Worm (Caenorhabditis elegans) whole organism, L4 larva: Measurements from ENCODE around the gene B0244.17.

ENCODE experiments used
- F26F4.8 ChIP-seq: fragments of 200-800 bp; sonication (Bioruptor generic); conservative IDR thresholded peaks from 2 replicates; pipeline ENCODE4 v1.3.6; 2022; ENCODE audit warnings: missing genetic modification characterization, missing compliant biosample characterization
- R02D3.7 ChIP-seq: fragments of 150-350 bp; sonication (generic microtip); optimal IDR thresholded peaks from 3 replicates; lab custom pipeline; 2014; ENCODE audit warnings: missing biosample characterization, missing genetic modification characterization
- T20F7.1 ChIP-seq: fragments of 200-800 bp; sonication (Bioruptor generic); optimal IDR thresholded peaks from 2 replicates; lab custom pipeline; 2018; ENCODE audit warnings: mild to moderate bottlenecking, missing genetic modification characterization, missing compliant biosample characterization
- T26A8.4 ChIP-seq: fragments of 200-800 bp; sonication (Bioruptor generic); IDR thresholded peaks from 2 replicates; pipeline ENCODE4 v1.3.6; 2022; ENCODE audit warnings: missing genetic modification characterization, missing compliant biosample characterization
- ZK337.2 ChIP-seq: fragments of 200-800 bp; sonication (Bioruptor generic); IDR thresholded peaks from 2 replicates; pipeline ENCODE4 v1.3.6; 2022; ENCODE audit warnings: missing genetic modification reagents, missing genetic modification characterization, missing compliant biosample characterization
- ZK546.5 ChIP-seq, 2 experiments: sonication (generic microtip); optimal IDR thresholded peaks; 2 replicates each; lab custom pipeline; 2017; ENCODE audit warnings: missing biosample characterization in 2 of 2, missing genetic modification characterization in 2 of 2
- aha-1 ChIP-seq: fragments of 150-350 bp; peaks from one replicate; lab custom pipeline; 2014; ENCODE audit warnings: missing biosample characterization, missing genetic modification characterization
- arid-1 ChIP-seq: fragments of 200-800 bp; sonication (Bioruptor generic); conservative IDR thresholded peaks from 2 replicates; pipeline ENCODE4 v1.3.6; 2022; ENCODE audit warnings: missing genetic modification reagents, missing genetic modification characterization, missing compliant biosample characterization
- attf-4 ChIP-seq: sonication (generic microtip); optimal IDR thresholded peaks from 3 replicates; lab custom pipeline; 2017; ENCODE audit warnings: missing biosample characterization, missing genetic modification characterization
- ceh-20 ChIP-seq: fragments of 200-800 bp; sonication (Bioruptor generic); IDR thresholded peaks from 2 replicates; pipeline ENCODE4 v1.3.6; 2022; ENCODE audit warnings: missing genetic modification reagents, missing genetic modification characterization, missing compliant biosample characterization
- ceh-28 ChIP-seq: fragments of 150-350 bp; optimal IDR thresholded peaks from 2 replicates; lab custom pipeline; 2014; ENCODE audit warnings: missing biosample characterization, missing genetic modification reagents, missing genetic modification characterization
- ceh-44 ChIP-seq: fragments of 200-800 bp; sonication (Bioruptor generic); IDR thresholded peaks from 2 replicates; pipeline ENCODE4 v1.3.6; 2022; ENCODE audit warnings: missing genetic modification reagents, missing genetic modification characterization, missing compliant biosample characterization
- ces-1 ChIP-seq: fragments of 150-350 bp; sonication (generic microtip); optimal IDR thresholded peaks from 4 replicates; lab custom pipeline; 2014; ENCODE audit warnings: missing biosample characterization, missing genetic modification reagents, missing genetic modification characterization
- cey-2 ChIP-seq: sonication (generic microtip); optimal IDR thresholded peaks from 3 replicates; lab custom pipeline; 2017; ENCODE audit warnings: missing genetic modification characterization, mild to moderate bottlenecking, missing compliant biosample characterization, antibody characterized with exemption, borderline replicate concordance; ENCODE audit not compliant: insufficient read depth
- daf-12 ChIP-seq: fragments of 150-350 bp; optimal IDR thresholded peaks from 2 replicates; lab custom pipeline; 2014; ENCODE audit warnings: missing biosample characterization, missing genetic modification reagents, missing genetic modification characterization
- daf-16 ChIP-seq, 3 experiments: sonication (generic microtip); optimal IDR thresholded peaks; 2 replicates each; lab custom pipeline; 2016 to 2017; ENCODE audit warnings: missing genetic modification characterization in 3 of 3, missing genetic modification reagents in 3 of 3, mild to moderate bottlenecking in 2 of 3, missing compliant biosample characterization in 2 of 3, missing biosample characterization in 1 of 3, moderate library complexity in 1 of 3
- dmd-8 ChIP-seq: fragments of 200-800 bp; sonication (Bioruptor generic); IDR thresholded peaks from 2 replicates; pipeline ENCODE4 v1.3.6; 2022; ENCODE audit warnings: missing genetic modification characterization, missing compliant biosample characterization
- dmd-9 ChIP-seq: fragments of 200-800 bp; sonication (Bioruptor generic); IDR thresholded peaks from 2 replicates; pipeline ENCODE4 v1.3.6; 2022; ENCODE audit warnings: missing genetic modification reagents, missing genetic modification characterization, missing compliant biosample characterization
- egl-27 ChIP-seq: sonication (generic microtip); optimal IDR thresholded peaks from 3 replicates; lab custom pipeline; 2017; ENCODE audit warnings: missing biosample characterization, missing genetic modification reagents, missing genetic modification characterization
- egl-43 ChIP-seq: fragments of 200-800 bp; sonication (Bioruptor generic); IDR thresholded peaks from 2 replicates; pipeline ENCODE4 v1.3.6; 2022; ENCODE audit warnings: missing genetic modification reagents, missing genetic modification characterization, missing compliant biosample characterization
- fkh-10 ChIP-seq: fragments of 150-350 bp; optimal IDR thresholded peaks from 2 replicates; lab custom pipeline; 2014; ENCODE audit warnings: missing biosample characterization, missing genetic modification reagents, missing genetic modification characterization
- fos-1 ChIP-seq: fragments of 150-350 bp; optimal IDR thresholded peaks from 2 replicates; lab custom pipeline; 2014; ENCODE audit warnings: missing biosample characterization, missing genetic modification characterization
- gei-8 ChIP-seq: fragments of 200-800 bp; sonication (Bioruptor generic); optimal IDR thresholded peaks from 2 replicates; lab custom pipeline; 2018; ENCODE audit warnings: mild to moderate bottlenecking, missing genetic modification characterization, missing compliant biosample characterization
- hlh-11 ChIP-seq: fragments of 200-800 bp; sonication (Bioruptor generic); optimal IDR thresholded peaks from 2 replicates; lab custom pipeline; 2018; ENCODE audit warnings: mild to moderate bottlenecking, missing genetic modification characterization, missing compliant biosample characterization
- lin-13 ChIP-seq: fragments of 150-350 bp; optimal IDR thresholded peaks from 2 replicates; lab custom pipeline; 2014; ENCODE audit warnings: missing biosample characterization, missing genetic modification reagents, missing genetic modification characterization
- lin-29 ChIP-seq: fragments of 200-800 bp; sonication (Bioruptor generic); IDR thresholded peaks from 2 replicates; pipeline ENCODE4 v1.3.6; 2022; ENCODE audit warnings: missing genetic modification reagents, missing genetic modification characterization, missing compliant biosample characterization
- lin-38 ChIP-seq: fragments of 200-800 bp; sonication (Bioruptor generic); IDR thresholded peaks from 2 replicates; pipeline ENCODE4 v1.3.6; 2022; ENCODE audit warnings: missing genetic modification reagents, missing genetic modification characterization, missing compliant biosample characterization
- lsy-2 ChIP-seq, 2 experiments: fragments of 150-350 bp in 1 of 2; sonication (generic microtip) in 1 of 2; optimal IDR thresholded peaks; 2 replicates each; lab custom pipeline; 2014 to 2017; ENCODE audit warnings: missing biosample characterization in 2 of 2, missing genetic modification characterization in 2 of 2
- madf-5 ChIP-seq, 2 experiments: fragments of 200-800 bp; sonication (Bioruptor generic); IDR thresholded peaks; 2 replicates each; pipeline ENCODE4 v1.3.6; 2022; ENCODE audit warnings: missing compliant biosample characterization in 2 of 2, missing genetic modification characterization in 2 of 2
- madf-9 ChIP-seq: fragments of 200-800 bp; sonication (Bioruptor generic); conservative IDR thresholded peaks from 2 replicates; pipeline ENCODE4 v1.3.6; 2022; ENCODE audit warnings: missing genetic modification reagents, missing genetic modification characterization, missing compliant biosample characterization
- mdt-29 ChIP-seq: fragments of 200-800 bp; sonication (Bioruptor generic); IDR thresholded peaks from 2 replicates; pipeline ENCODE4 v1.3.6; 2022; ENCODE audit warnings: missing genetic modification reagents, missing genetic modification characterization, missing compliant biosample characterization
- mep-1 ChIP-seq: fragments of 150-350 bp; sonication (generic microtip); optimal IDR thresholded peaks from 3 replicates; lab custom pipeline; 2014; ENCODE audit warnings: missing biosample characterization, missing genetic modification characterization
- nhr-102 ChIP-seq: sonication (generic microtip); optimal IDR thresholded peaks from 2 replicates; lab custom pipeline; 2016; ENCODE audit warnings: mild to moderate bottlenecking, missing genetic modification characterization, moderate library complexity, missing compliant biosample characterization
- nhr-11 ChIP-seq: fragments of 150-350 bp; optimal IDR thresholded peaks from 2 replicates; lab custom pipeline; 2014; ENCODE audit warnings: missing biosample characterization, missing genetic modification characterization
- nhr-111 ChIP-seq: fragments of 200-800 bp; sonication (Bioruptor generic); optimal IDR thresholded peaks from 2 replicates; lab custom pipeline; 2018; ENCODE audit warnings: mild to moderate bottlenecking, missing genetic modification characterization, missing compliant biosample characterization
- nhr-237 ChIP-seq: sonication (generic microtip); optimal IDR thresholded peaks from 2 replicates; lab custom pipeline; 2017; ENCODE audit warnings: missing biosample characterization, missing genetic modification characterization
- nhr-25 ChIP-seq: sonication (generic microtip); optimal IDR thresholded peaks from 2 replicates; lab custom pipeline; 2017; ENCODE audit warnings: missing genetic modification characterization, mild to moderate bottlenecking, missing compliant biosample characterization, antibody characterized with exemption, moderate library complexity, borderline replicate concordance; ENCODE audit not compliant: insufficient read depth
- nhr-41 ChIP-seq: fragments of 200-800 bp; sonication (Bioruptor generic); IDR thresholded peaks from 2 replicates; pipeline ENCODE4 v1.3.6; 2022; ENCODE audit warnings: missing genetic modification reagents, missing genetic modification characterization, missing compliant biosample characterization
- nhr-42 ChIP-seq: fragments of 200-800 bp; sonication (Bioruptor generic); IDR thresholded peaks from 2 replicates; pipeline ENCODE4 v1.3.6; 2022; ENCODE audit warnings: missing genetic modification characterization, missing compliant biosample characterization
- nhr-6 ChIP-seq: fragments of 150-350 bp; optimal IDR thresholded peaks from 2 replicates; lab custom pipeline; 2014; ENCODE audit warnings: missing biosample characterization, missing genetic modification characterization
- pqm-1 ChIP-seq: sonication (generic microtip); optimal IDR thresholded peaks from 2 replicates; lab custom pipeline; 2017; ENCODE audit warnings: missing biosample characterization, missing genetic modification characterization
- rbr-2 ChIP-seq: sonication (generic microtip); optimal IDR thresholded peaks from 2 replicates; lab custom pipeline; 2016; ENCODE audit warnings: missing genotype, missing genetic modification characterization, missing compliant biosample characterization
- saeg-2 ChIP-seq: fragments of 200-800 bp; sonication (Bioruptor generic); IDR thresholded peaks from 2 replicates; pipeline ENCODE4 v1.3.6; 2022; ENCODE audit warnings: missing genetic modification reagents, missing genetic modification characterization, missing compliant biosample characterization
- sdz-12 ChIP-seq: fragments of 200-800 bp; sonication (Bioruptor generic); optimal IDR thresholded peaks from 2 replicates; lab custom pipeline; 2018; ENCODE audit warnings: mild to moderate bottlenecking, missing genetic modification characterization, missing compliant biosample characterization
- snpc-1.2 ChIP-seq: fragments of 200-800 bp; sonication (Bioruptor generic); IDR thresholded peaks from 2 replicates; pipeline ENCODE4 v1.3.6; 2022; ENCODE audit warnings: missing genetic modification reagents, missing genetic modification characterization, missing compliant biosample characterization
- spr-1 ChIP-seq: sonication (generic microtip); optimal IDR thresholded peaks from 2 replicates; lab custom pipeline; 2016; ENCODE audit warnings: mild to moderate bottlenecking, missing genetic modification characterization, missing compliant biosample characterization
- spr-3 ChIP-seq: fragments of 200-800 bp; sonication (Bioruptor generic); optimal IDR thresholded peaks from 2 replicates; lab custom pipeline; 2018; ENCODE audit warnings: mild to moderate bottlenecking, missing genetic modification characterization, missing compliant biosample characterization
- tag-97 ChIP-seq: fragments of 200-800 bp; sonication (Bioruptor generic); IDR thresholded peaks from 2 replicates; pipeline ENCODE4 v1.3.6; 2022; ENCODE audit warnings: missing genetic modification characterization, missing compliant biosample characterization
- unc-130 ChIP-seq: sonication (generic microtip); optimal IDR thresholded peaks from 2 replicates; lab custom pipeline; 2016; ENCODE audit warnings: missing genetic modification reagents, missing genetic modification characterization, missing compliant biosample characterization
- vab-7 ChIP-seq: fragments of 200-800 bp; sonication (Bioruptor generic); IDR thresholded peaks from 2 replicates; pipeline ENCODE4 v1.3.6; 2022; ENCODE audit warnings: missing genetic modification reagents, missing genetic modification characterization, missing compliant biosample characterization
- ztf-11 ChIP-seq: fragments of 150-350 bp; optimal IDR thresholded peaks from 2 replicates; lab custom pipeline; 2014; ENCODE audit warnings: missing biosample characterization, missing genetic modification characterization

The B0244.17 gene

DNA sequence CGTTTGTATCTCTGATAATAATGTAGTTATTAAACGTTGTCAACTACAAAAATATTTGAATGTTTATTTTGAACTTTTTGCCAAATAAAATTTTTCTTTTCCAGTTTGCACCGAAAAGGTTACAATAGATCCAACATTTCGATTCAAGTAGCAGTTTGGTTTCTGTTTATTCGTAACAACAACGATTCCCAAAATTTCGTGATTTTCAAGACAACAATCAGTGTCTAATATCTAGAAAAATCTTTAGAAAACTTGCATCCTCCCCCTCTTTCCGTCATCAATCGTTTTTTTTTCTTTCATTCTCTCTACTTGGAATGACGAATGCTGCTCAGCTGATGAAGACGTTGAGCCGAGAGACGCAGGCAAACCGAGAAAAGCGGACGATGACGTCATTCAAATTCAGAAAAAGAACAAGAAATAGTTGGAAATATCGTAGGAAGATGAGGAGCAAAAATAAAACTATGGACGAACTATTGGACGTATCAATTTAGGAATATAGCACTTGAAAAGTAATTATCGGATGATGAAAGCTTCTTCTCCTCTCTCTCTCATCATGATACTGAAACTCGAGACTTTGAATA, 25.6 kb downstream of the B0244.17 start (continued):
- TF ChIP-seq pqm-1 (no peak), T20F7.1 (no peak), nhr-25 (tag; lab: Kevin White, UChicago) (no peak), tag-97 (GFP tag; lab: Robert Waterston, UW) (no peak), vab-7 (GFP tag; lab: Robert Waterston, UW) (no peak), aha-1 (peak; percentile 98), fos-1 (tag; lab: Kevin White, UChicago) (no peak), cey-2 (tag; lab: Kevin White, UChicago) (no peak), egl-43 (GFP tag; lab: Robert Waterston, UW) (0 out of 2 replicates have a peak, but pooled peaks have one; percentile 29), ceh-44 (GFP tag; lab: Robert Waterston, UW) (no peak), mep-1 (tag; lab: Kevin White, UChicago) (peak; percentile 59), spr-1 (no peak), F26F4.8 (no peak), madf-5 (GFP tag; IDR thresholded peaks at IDR 0.05; lab: Robert Waterston, UW) (no peak), sdz-12 (no peak), unc-130 (GFP tag; lab: Kevin White, UChicago) (no peak), ces-1 (GFP tag; lab: Kevin White, UChicago) (no peak), nhr-6 (tag; lab: Kevin White, UChicago) (no peak), mdt-29 (GFP tag; lab: Robert Waterston, UW) (no peak), rbr-2 (tag; lab: Kevin White, UChicago) (peak; percentile 61), lsy-2 (tag; optimal IDR thresholded peaks at IDR 0.05; lab: Kevin White, UChicago) (peak; percentile 58 to 66), ceh-28 (tag; lab: Kevin White, UChicago) (no peak), nhr-102 (tag; lab: Kevin White, UChicago) (no peak), saeg-2 (GFP tag; lab: Robert Waterston, UW) (0 out of 2 replicates have a peak, but pooled peaks have one; percentile 31), spr-3 (no peak), ZK337.2 (GFP tag; lab: Robert Waterston, UW) (no peak), nhr-111 (GFP tag; lab: Kevin White, UChicago) (no peak), nhr-42 (GFP tag; lab: Robert Waterston, UW) (no peak), nhr-11 (peak; percentile 58), daf-12 (tag; lab: Kevin White, UChicago) (no peak), snpc-1.2 (GFP tag; lab: Robert Waterston, UW) (no peak), ztf-11 (tag; lab: Kevin White, UChicago) (no peak), fkh-10 (GFP tag; lab: Kevin White, UChicago) (peak; percentile 85), lin-13 (GFP tag; lab: Kevin White, UChicago) (no peak), nhr-41 (GFP tag; lab: Robert Waterston, UW) (no peak), lin-38 (GFP tag; lab: Robert Waterston, UW) (no peak), hlh-11 (tag; lab: Kevin White, UChicago) (peak; percentile 64), ZK546.5 (tag; optimal IDR thresholded peaks at IDR 0.05; lab: Kevin White, UChicago) (no peak), attf-4 (tag; lab: Kevin White, UChicago) (no peak), daf-16 (GFP tag; optimal IDR thresholded peaks at IDR 0.05; lab: Kevin White, UChicago) (no peak), daf-16 (tag; optimal IDR thresholded peaks at IDR 0.05; lab: Kevin White, UChicago) (no peak), gei-8 (no peak), dmd-9 (no peak), R02D3.7 (tag; lab: Kevin White, UChicago) (no peak), egl-27 (tag; lab: Kevin White, UChicago) (no peak), T26A8.4 (GFP tag; lab: Robert Waterston, UW) (no peak), nhr-237 (tag; lab: Kevin White, UChicago) (no peak), lin-29 (no peak), arid-1 (GFP tag; lab: Robert Waterston, UW) (no peak), madf-9 (GFP tag; lab: Robert Waterston, UW) (no peak), dmd-8 (GFP tag; lab: Robert Waterston, UW) (no peak), ceh-20 (peak; percentile 70; the same call in 1 of the 2 replicates)
